Worm (Caenorhabditis elegans): ENCODE data around the gene ttr-24.

ce11 chrV:18592448-18592847 lies 36.0 kb upstream of the ttr-24 start, which contains the start of gene grdn-1:
- TF ChIP-seq dao-5 (tag; optimal IDR thresholded peaks at IDR 0.05) (no peak), W03F9.2 (tag; optimal IDR thresholded peaks at IDR 0.05) (no peak), him-1 (tag; optimal IDR thresholded peaks at IDR 0.05) (no peak)

Measured in whole organism, L4/young adult.